In genomic region chrX:13767282-13767681, ce11 we compare ENCODE assay signal across 1 worm cellular context.
TF ChIP-seq lines count a peak whose summit lies in the region.

No protein-coding gene starts in this region.

TF ChIP-seq in whole organism, L4 larva, 104 proteins besides CTCF, POLR2A, EP300 and RAD21 (continued from another document):
- TF ChIP-seq nhr-237 (tag; optimal IDR thresholded peaks at IDR 0.05; lab: Kevin White, UChicago) = no peak
- no peak for TF ChIP-seq zip-2 (tag; optimal IDR thresholded peaks at IDR 0.05; lab: Kevin White, UChicago)
- peak; percentile 29 for TF ChIP-seq pqm-1 (tag; optimal IDR thresholded peaks at IDR 0.05; lab: Kevin White, UChicago)
- no peak for TF ChIP-seq ceh-82 (tag; optimal IDR thresholded peaks at IDR 0.05; lab: Kevin White, UChicago)
- TF ChIP-seq sdz-12 (GFP tag; optimal IDR thresholded peaks at IDR 0.05; lab: Kevin White, UChicago) = no peak
- no peak for TF ChIP-seq F44E2.7 (GFP tag; IDR thresholded peaks at IDR 0.05; lab: Robert Waterston, UW)
- TF ChIP-seq saeg-2 (GFP tag; IDR thresholded peaks at IDR 0.05; lab: Robert Waterston, UW) = no peak
- TF ChIP-seq daf-19 (GFP tag; conservative IDR thresholded peaks at IDR 0.05; lab: Robert Waterston, UW) = no peak
- TF ChIP-seq nhr-48 (tag; optimal IDR thresholded peaks at IDR 0.05; lab: Kevin White, UChicago) = no peak
